Worm (Caenorhabditis elegans): ENCODE results near the gene sru-31.

DNA sequence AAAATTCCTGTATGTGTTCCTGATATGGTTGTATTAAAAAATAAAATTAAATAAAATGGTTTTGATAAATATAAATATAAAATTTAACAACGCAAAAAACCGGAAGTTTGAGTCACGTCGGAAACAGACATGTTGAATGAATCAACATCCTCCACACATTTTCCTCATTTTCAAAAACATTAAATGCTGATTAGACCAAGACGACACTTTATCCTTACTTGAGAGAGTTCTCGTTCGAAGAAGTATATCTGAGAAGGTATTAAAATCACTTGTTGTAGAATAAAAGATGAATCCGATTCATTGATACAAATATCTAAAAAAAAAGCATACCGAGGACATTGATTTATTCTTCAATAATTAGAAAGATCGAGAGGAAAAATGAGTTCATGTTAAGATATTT lies 18.3 kb upstream of the sru-31 start:
- TF ChIP-seq pqm-1 (tag; optimal IDR thresholded peaks at IDR 0.05) (no peak), fkh-6 (tag; optimal IDR thresholded peaks at IDR 0.05) (no peak), pros-1 (tag; optimal IDR thresholded peaks at IDR 0.05) (no peak), pat-9 (tag; optimal IDR thresholded peaks at IDR 0.05) (no peak), ama-1 (optimal IDR thresholded peaks at IDR 0.05) (no peak), ceh-24 (tag; optimal IDR thresholded peaks at IDR 0.05) (no peak), sox-2 (GFP tag; IDR thresholded peaks at IDR 0.05) (no peak), nhr-232 (tag; optimal IDR thresholded peaks at IDR 0.05) (no peak), elt-2 (tag; optimal IDR thresholded peaks at IDR 0.05) (no peak), ceh-14 (tag; optimal IDR thresholded peaks at IDR 0.05) (no peak), pha-4 (tag; optimal IDR thresholded peaks at IDR 0.05) (no peak), hlh-15 (tag; optimal IDR thresholded peaks at IDR 0.05) (no peak), C08G9.2 (tag; optimal IDR thresholded peaks at IDR 0.05) (no peak), ets-4 (tag; optimal IDR thresholded peaks at IDR 0.05) (no peak)
